Worm (Caenorhabditis elegans) whole organism, L1 larva: Measurements from ENCODE around the gene fbxb-92.
A peak's percentile ranks its signal among the peaks of the same experiment; 100 is the strongest.
"Not testable (repeated sequence)": the region's sequence is repeated elsewhere in the genome, so short reads cannot be mapped to it uniquely, and the experiment has no call there.

Source experiments
- C04F5.9 ChIP-seq: sonication (generic microtip); optimal IDR thresholded peaks from 2 replicates; lab custom pipeline; 2016; ENCODE audit warnings: missing genetic modification characterization, missing compliant biosample characterization
- C16A3.4 ChIP-seq: fragments of 150-350 bp; optimal IDR thresholded peaks from 2 replicates; lab custom pipeline; 2014; ENCODE audit warnings: missing biosample characterization, missing genetic modification characterization
- Y116A8C.19 ChIP-seq: sonication (generic microtip); optimal IDR thresholded peaks from 2 replicates; lab custom pipeline; 2016; ENCODE audit warnings: missing compliant biosample characterization, missing genetic modification characterization, borderline replicate concordance
- aha-1 ChIP-seq: fragments of 150-350 bp; optimal IDR thresholded peaks from 2 replicates; lab custom pipeline; 2014; ENCODE audit warnings: missing biosample characterization, missing genetic modification characterization
- alr-1 ChIP-seq: fragments of 200-800 bp; sonication (Bioruptor generic); optimal IDR thresholded peaks from 2 replicates; lab custom pipeline; 2018; ENCODE audit warnings: borderline replicate concordance, mild to moderate bottlenecking, missing genetic modification characterization, missing compliant biosample characterization
- ama-1 ChIP-seq: fragments of 150-350 bp; optimal IDR thresholded peaks from 2 replicates; lab custom pipeline; 2014
- ceh-63 ChIP-seq: fragments of 200-800 bp; sonication (Bioruptor generic); optimal IDR thresholded peaks from 2 replicates; lab custom pipeline; 2018; ENCODE audit warnings: mild to moderate bottlenecking, missing genetic modification characterization, missing compliant biosample characterization
- ceh-90 ChIP-seq: sonication (generic microtip); optimal IDR thresholded peaks from 2 replicates; lab custom pipeline; 2016; ENCODE audit warnings: missing genetic modification characterization, missing compliant biosample characterization
- ces-1 ChIP-seq: fragments of 150-350 bp; optimal IDR thresholded peaks from 2 replicates; lab custom pipeline; 2014; ENCODE audit warnings: missing biosample characterization, missing genetic modification reagents, missing genetic modification characterization
- efl-1 ChIP-seq, 4 experiments: fragments of 150-350 bp; optimal IDR thresholded peaks in 3 of 4; peaks in 1 of 4; 1 replicate in 1 of 4; 2 replicates in 3 of 4; lab custom pipeline; 2014; ENCODE audit warnings: missing biosample characterization in 2 of 4, missing genetic modification characterization in 2 of 4, missing genetic modification reagents in 2 of 4
- efl-3 ChIP-seq: fragments of 200-800 bp; sonication (Bioruptor generic); optimal IDR thresholded peaks from 2 replicates; lab custom pipeline; 2018; ENCODE audit warnings: mild to moderate bottlenecking, missing genetic modification characterization, missing compliant biosample characterization
- ets-5 ChIP-seq: fragments of 200-800 bp; sonication (Bioruptor generic); IDR thresholded peaks from 2 replicates; pipeline ENCODE4 v1.3.6; 2022; ENCODE audit warnings: missing genetic modification characterization, missing compliant biosample characterization
- fkh-10 ChIP-seq: sonication (generic microtip); optimal IDR thresholded peaks from 2 replicates; lab custom pipeline; 2017; ENCODE audit warnings: missing biosample characterization, missing genetic modification reagents, missing genetic modification characterization
- fkh-4 ChIP-seq: sonication (generic microtip); optimal IDR thresholded peaks from 2 replicates; lab custom pipeline; 2016; ENCODE audit warnings: missing compliant biosample characterization, missing genetic modification characterization, borderline replicate concordance
- fkh-8 ChIP-seq: sonication (generic microtip); optimal IDR thresholded peaks from 2 replicates; lab custom pipeline; 2016; ENCODE audit warnings: mild to moderate bottlenecking, missing genetic modification characterization, missing compliant biosample characterization
- fos-1 ChIP-seq: fragments of 150-350 bp; optimal IDR thresholded peaks from 2 replicates; lab custom pipeline; 2014; ENCODE audit warnings: missing biosample characterization, missing genetic modification characterization
- grh-1 ChIP-seq: fragments of 200-800 bp; sonication (Bioruptor generic); IDR thresholded peaks from 2 replicates; pipeline ENCODE4 v1.3.6; 2022; ENCODE audit warnings: missing genetic modification reagents, missing genetic modification characterization, missing compliant biosample characterization
- hlh-17 ChIP-seq: fragments of 200-800 bp; sonication (Bioruptor generic); optimal IDR thresholded peaks from 2 replicates; lab custom pipeline; 2018; ENCODE audit warnings: missing genetic modification characterization, mild to moderate bottlenecking, missing compliant biosample characterization, moderate library complexity, borderline replicate concordance
- hpl-2 ChIP-seq: fragments of 150-350 bp; optimal IDR thresholded peaks from 2 replicates; lab custom pipeline; 2014; ENCODE audit warnings: missing biosample characterization, missing genetic modification reagents, missing genetic modification characterization
- jun-1 ChIP-seq: fragments of 150-350 bp; optimal IDR thresholded peaks from 2 replicates; lab custom pipeline; 2014; ENCODE audit warnings: missing biosample characterization, missing genetic modification reagents, missing genetic modification characterization
- lin-14 ChIP-seq: fragments of 200-800 bp; sonication (Bioruptor generic); optimal IDR thresholded peaks from 2 replicates; lab custom pipeline; 2018; ENCODE audit warnings: mild to moderate bottlenecking, missing genetic modification characterization, moderate library complexity, missing compliant biosample characterization
- lin-15B ChIP-seq: fragments of 150-350 bp; sonication (generic microtip); optimal IDR thresholded peaks from 3 replicates; lab custom pipeline; 2014; ENCODE audit warnings: missing biosample characterization, missing genetic modification characterization
- lin-39 ChIP-seq: fragments of 150-350 bp; optimal IDR thresholded peaks from 2 replicates; lab custom pipeline; 2014; ENCODE audit warnings: missing biosample characterization, missing genetic modification reagents, missing genetic modification characterization
- mab-9 ChIP-seq: fragments of 200-800 bp; sonication (Bioruptor generic); IDR thresholded peaks from 2 replicates; pipeline ENCODE4 v1.3.6; 2022; ENCODE audit warnings: missing genetic modification reagents, missing genetic modification characterization, missing compliant biosample characterization
- nhr-11 ChIP-seq: fragments of 150-350 bp; optimal IDR thresholded peaks from 2 replicates; lab custom pipeline; 2014; ENCODE audit warnings: missing biosample characterization, missing genetic modification characterization
- nhr-12 ChIP-seq: sonication (generic microtip); optimal IDR thresholded peaks from 2 replicates; lab custom pipeline; 2017; ENCODE audit warnings: missing biosample characterization, missing genetic modification characterization
- nhr-237 ChIP-seq: fragments of 150-350 bp; optimal IDR thresholded peaks from 2 replicates; lab custom pipeline; 2014; ENCODE audit warnings: missing biosample characterization, missing genetic modification characterization
- nhr-47 ChIP-seq: sonication (generic microtip); optimal IDR thresholded peaks from 2 replicates; lab custom pipeline; 2016; ENCODE audit warnings: mild to moderate bottlenecking, missing genetic modification characterization, moderate library complexity, missing compliant biosample characterization
- nhr-71 ChIP-seq: sonication (generic microtip); optimal IDR thresholded peaks from 2 replicates; lab custom pipeline; 2016; ENCODE audit warnings: mild to moderate bottlenecking, missing genetic modification characterization, moderate library complexity, missing compliant biosample characterization
- nhr-76 ChIP-seq: sonication (generic microtip); optimal IDR thresholded peaks from 2 replicates; lab custom pipeline; 2017; ENCODE audit warnings: missing biosample characterization, missing genetic modification characterization
- nhr-90 ChIP-seq: sonication (generic microtip); optimal IDR thresholded peaks from 2 replicates; lab custom pipeline; 2016; ENCODE audit warnings: mild to moderate bottlenecking, missing genetic modification characterization, missing compliant biosample characterization; ENCODE audit not compliant: poor library complexity
- pag-3 ChIP-seq: sonication (generic microtip); optimal IDR thresholded peaks from 2 replicates; lab custom pipeline; 2017; ENCODE audit warnings: missing genetic modification characterization, mild to moderate bottlenecking, missing compliant biosample characterization, antibody characterized with exemption, borderline replicate concordance; ENCODE audit not compliant: insufficient read depth
- skn-1 ChIP-seq: fragments of 150-350 bp; optimal IDR thresholded peaks from 2 replicates; lab custom pipeline; 2014; ENCODE audit warnings: missing biosample characterization, missing genetic modification characterization
- snu-23 ChIP-seq: sonication (generic microtip); optimal IDR thresholded peaks from 2 replicates; lab custom pipeline; 2016; ENCODE audit warnings: missing genetic modification characterization, missing compliant biosample characterization
- sptf-1 ChIP-seq: fragments of 150-350 bp; optimal IDR thresholded peaks from 2 replicates; lab custom pipeline; 2014; ENCODE audit warnings: missing biosample characterization, missing genetic modification characterization
- sup-37 ChIP-seq: fragments of 200-800 bp; sonication (Bioruptor generic); optimal IDR thresholded peaks from 2 replicates; lab custom pipeline; 2018; ENCODE audit warnings: mild to moderate bottlenecking, missing genetic modification characterization, missing compliant biosample characterization
- swsn-7 ChIP-seq: sonication (generic microtip); optimal IDR thresholded peaks from 2 replicates; lab custom pipeline; 2016; ENCODE audit warnings: missing genetic modification characterization, missing compliant biosample characterization
- tlp-1 ChIP-seq: fragments of 150-350 bp; optimal IDR thresholded peaks from 2 replicates; lab custom pipeline; 2014; ENCODE audit warnings: missing biosample characterization, missing genetic modification characterization
- unc-62 ChIP-seq: fragments of 150-350 bp; optimal IDR thresholded peaks from 2 replicates; lab custom pipeline; 2014; ENCODE audit warnings: missing biosample characterization, missing genetic modification reagents, missing genetic modification characterization
- unc-86 ChIP-seq: sonication (generic microtip); optimal IDR thresholded peaks from 2 replicates; lab custom pipeline; 2016; ENCODE audit warnings: missing genetic modification characterization, missing compliant biosample characterization

Gene fbxb-92

DNA sequence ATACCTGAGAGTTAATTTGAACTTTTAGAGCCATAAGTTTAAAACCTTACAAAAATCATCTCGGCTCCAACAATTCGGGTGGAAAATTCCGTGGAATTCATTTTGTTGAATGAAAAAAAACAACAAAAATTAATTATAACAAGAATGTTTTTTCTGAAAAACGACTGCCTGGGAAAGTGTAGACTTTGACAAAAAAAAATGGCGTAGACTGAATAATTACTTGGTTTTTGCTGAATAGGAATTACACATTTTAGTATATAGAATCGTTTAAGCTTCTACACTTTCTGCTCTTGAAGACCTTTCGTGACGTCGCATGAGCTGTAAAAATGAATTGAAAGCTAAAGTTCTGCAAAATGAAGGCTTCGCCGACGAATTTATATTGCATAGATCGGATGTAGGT, 17.2 kb upstream of the fbxb-92 start, which contains the start of gene srx-112:
srx-112 (minus strand) TSS at position 101 of the 400 bp plus-strand sequence.
- no peak for TF ChIP-seq ceh-90 (tag; lab: Kevin White, UChicago)
- TF ChIP-seq C16A3.4 (tag; lab: Kevin White, UChicago) = no peak
- no peak for TF ChIP-seq fkh-8
- no peak for TF ChIP-seq sup-37 (GFP tag; lab: Kevin White, UChicago)
- TF ChIP-seq jun-1 (tag; lab: Kevin White, UChicago) = no peak
- TF ChIP-seq lin-15B (tag; lab: Kevin White, UChicago) = no peak
- TF ChIP-seq sptf-1 (tag; lab: Kevin White, UChicago) = no peak
- TF ChIP-seq alr-1 (tag; lab: Kevin White, UChicago) = no peak
- TF ChIP-seq hpl-2 (GFP tag; lab: Kevin White, UChicago) = no peak
- no peak for TF ChIP-seq swsn-7 (tag; lab: Kevin White, UChicago)
- TF ChIP-seq efl-3 (GFP tag; lab: Kevin White, UChicago) = no peak
- no peak for TF ChIP-seq ces-1 (GFP tag; lab: Kevin White, UChicago)
- TF ChIP-seq ama-1 (lab: Kevin White, UChicago) = no peak
- TF ChIP-seq nhr-47 (tag; lab: Kevin White, UChicago) = no peak
- no peak for TF ChIP-seq efl-1 (optimal IDR thresholded peaks at IDR 0.05; lab: Kevin White, UChicago)
- TF ChIP-seq efl-1 (GFP tag; optimal IDR thresholded peaks at IDR 0.05 in 1 of 2; lab: Kevin White, UChicago) = no peak

DNA sequence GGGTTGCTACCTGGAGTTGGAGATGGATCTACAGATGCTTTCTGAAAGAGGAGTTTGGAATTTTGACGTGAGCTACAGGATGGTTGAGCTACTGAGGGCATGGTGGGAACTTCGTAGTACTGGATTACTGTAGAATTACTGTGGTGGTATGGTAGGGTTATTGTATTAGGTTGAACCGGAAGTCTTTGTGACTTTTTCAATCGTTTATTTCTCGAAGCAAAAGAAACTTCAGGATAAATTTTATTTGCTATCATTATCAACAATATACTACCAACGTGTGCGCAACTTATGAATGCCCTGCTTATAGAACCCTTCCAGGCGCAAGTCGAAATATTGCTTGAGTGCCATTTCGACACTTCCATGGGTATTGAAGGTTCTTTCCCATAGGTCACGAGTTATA, 14.3 kb upstream of the fbxb-92 start, which contains the start of gene T24E12.6:
T24E12.6 (minus strand) TSS at position 101 of the 400 bp plus-strand sequence.
- TF ChIP-seq ceh-63 (GFP tag; lab: Kevin White, UChicago); pag-3 (tag; lab: Kevin White, UChicago); Y116A8C.19 (tag; lab: Kevin White, UChicago): not testable (repeated sequence)

DNA sequence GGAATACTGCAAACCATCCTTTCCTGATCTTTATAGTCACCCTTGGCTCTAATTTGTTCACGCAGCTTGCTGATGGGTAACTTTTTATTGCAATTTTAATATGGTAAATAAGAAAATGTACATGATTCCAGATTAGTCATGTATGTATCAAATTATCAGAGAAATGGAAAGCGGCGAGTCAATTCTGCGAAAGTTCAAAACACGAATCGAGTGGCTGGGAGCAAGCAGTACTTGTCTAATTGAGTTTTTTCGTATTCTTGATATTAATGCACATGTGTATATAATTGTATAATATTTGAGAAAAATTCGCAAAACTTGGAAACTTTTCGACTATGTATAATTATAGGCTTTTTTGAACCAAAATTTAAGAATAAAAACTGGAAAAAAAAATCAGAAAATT, 11.7 kb upstream of the fbxb-92 start, which contains the start of gene T24E12.12:
T24E12.12 (plus strand) TSS at position 281 of the 400 bp plus-strand sequence.
- TF ChIP-seq hlh-17 (GFP tag; lab: Kevin White, UChicago) (no peak), pag-3 (tag; lab: Kevin White, UChicago) (no peak), nhr-12 (tag; lab: Kevin White, UChicago) (no peak), fkh-8 (peak; percentile 55), nhr-76 (tag; lab: Kevin White, UChicago) (no peak), grh-1 (GFP tag; lab: Robert Waterston, UW) (no peak), sptf-1 (tag; lab: Kevin White, UChicago) (no peak), C04F5.9 (tag; lab: Kevin White, UChicago) (no peak), C16A3.4 (tag; lab: Kevin White, UChicago) (no peak), ets-5 (GFP tag; lab: Robert Waterston, UW) (no peak), tlp-1 (no peak), nhr-71 (peak; percentile 52)

DNA sequence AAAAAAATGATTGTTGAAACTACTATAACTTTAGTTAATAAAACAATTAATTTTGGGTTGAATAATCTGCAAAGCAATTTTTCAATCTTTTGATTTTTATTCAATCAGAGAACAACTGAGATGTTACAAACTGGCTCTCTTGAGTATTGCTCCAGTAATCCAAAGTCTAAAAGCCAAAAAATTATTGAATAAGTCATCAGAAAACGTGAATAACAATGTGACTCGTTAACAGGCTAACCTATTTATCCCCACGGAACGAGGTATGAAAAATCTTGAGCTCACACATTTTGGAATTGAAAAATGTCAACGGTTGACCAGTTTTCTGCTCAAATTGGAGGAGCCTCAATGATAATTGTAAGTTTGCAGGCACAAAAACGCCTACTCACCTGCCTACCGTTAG, 10.2 kb upstream of the fbxb-92 start, which contains the start of gene srx-111:
srx-111 (plus strand) TSS at position 301 of the 400 bp plus-strand sequence.
- TF ChIP-seq tlp-1 (no peak), mab-9 (no peak), nhr-71 (no peak), unc-86 (no peak), ceh-90 (tag; lab: Kevin White, UChicago) (no peak), skn-1 (tag; lab: Kevin White, UChicago) (no peak), nhr-90 (tag; lab: Kevin White, UChicago) (no peak), fkh-4 (tag; lab: Kevin White, UChicago) (no peak), fkh-10 (GFP tag; lab: Kevin White, UChicago) (no peak)
- TF ChIP-seq, all 84 proteins: peak for 0

DNA sequence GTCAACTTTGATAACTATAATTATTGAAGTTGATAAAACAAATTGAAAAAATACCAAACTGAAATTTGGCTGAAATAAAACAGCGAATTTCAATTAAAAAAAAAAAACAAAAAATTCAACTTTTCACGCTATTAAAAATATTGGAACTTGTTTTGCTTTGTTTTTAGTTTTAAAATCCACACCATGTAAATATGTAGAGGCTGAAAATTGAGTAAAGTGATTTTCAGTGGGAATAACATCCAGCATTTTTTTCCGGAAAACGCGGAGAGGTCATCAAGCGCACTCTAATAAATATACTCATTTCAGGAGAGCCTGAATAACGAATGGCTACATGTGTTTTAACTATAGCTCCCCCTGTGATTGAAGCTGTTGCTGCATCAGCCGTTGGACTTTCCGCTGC, 6.3 kb upstream of the fbxb-92 start, which contains the start of gene rcd-1:
rcd-1 (plus strand) TSS at position 301 of the 400 bp plus-strand sequence.
- no peak for TF ChIP-seq fkh-10 (GFP tag; lab: Kevin White, UChicago)
- TF ChIP-seq nhr-11 (tag; lab: Kevin White, UChicago) = no peak
- TF ChIP-seq lin-39 (tag; lab: Kevin White, UChicago) = no peak
- no peak for TF ChIP-seq hlh-17 (GFP tag; lab: Kevin White, UChicago)
- no peak for TF ChIP-seq nhr-237 (tag; lab: Kevin White, UChicago)
- no peak for TF ChIP-seq snu-23 (GFP tag; lab: Kevin White, UChicago)
- no peak for TF ChIP-seq aha-1
- TF ChIP-seq ceh-90 (tag; lab: Kevin White, UChicago) = no peak
- TF ChIP-seq Y116A8C.19 (tag; lab: Kevin White, UChicago) = no peak
- TF ChIP-seq lin-14 (GFP tag; lab: Kevin White, UChicago) = no peak
- TF ChIP-seq unc-62 (GFP tag; lab: Kevin White, UChicago) = no peak
- TF ChIP-seq fos-1 (tag; lab: Kevin White, UChicago) = no peak
